Worm (Caenorhabditis elegans): ENCODE measurements around the gene ash-2.

Gene ash-2

ce11 chrII:11980110-11980509, 472 bp downstream of the ash-2 start:
- TF ChIP-seq egl-27 (tag; optimal IDR thresholded peaks at IDR 0.05): peak; percentile 72
- peak; percentile 24 for TF ChIP-seq nhr-237 (tag; optimal IDR thresholded peaks at IDR 0.05)
- TF ChIP-seq nhr-10 (tag; optimal IDR thresholded peaks at IDR 0.05): peak; percentile 17
- TF ChIP-seq sem-4 (tag; optimal IDR thresholded peaks at IDR 0.05): peak; percentile 92
- TF ChIP-seq nhr-25 (tag; optimal IDR thresholded peaks at IDR 0.05): peak; percentile 92
- no peak for TF ChIP-seq ztf-1 (GFP tag; conservative IDR thresholded peaks at IDR 0.05)
- TF ChIP-seq skn-1 (tag; optimal IDR thresholded peaks at IDR 0.05): no peak
- no peak for TF ChIP-seq ztf-11 (tag; optimal IDR thresholded peaks at IDR 0.05)
- TF ChIP-seq crh-2 (tag; optimal IDR thresholded peaks at IDR 0.05): peak; percentile 93
- no peak for TF ChIP-seq nhr-12 (tag; optimal IDR thresholded peaks at IDR 0.05)
- TF ChIP-seq aly-2 (tag; optimal IDR thresholded peaks at IDR 0.05): no peak
- no peak for TF ChIP-seq mbf-1 (tag; optimal IDR thresholded peaks at IDR 0.05)
- TF ChIP-seq lsy-2 (tag; optimal IDR thresholded peaks at IDR 0.05): peak; percentile 85 to 96
- no peak for TF ChIP-seq lin-39 (tag; optimal IDR thresholded peaks at IDR 0.05)
- peak; percentile 80 for TF ChIP-seq nhr-77 (tag; optimal IDR thresholded peaks at IDR 0.05)
- TF ChIP-seq nhr-11 (tag; optimal IDR thresholded peaks at IDR 0.05): no peak
- no peak for TF ChIP-seq nhr-23 (tag; optimal IDR thresholded peaks at IDR 0.05)
- no peak for TF ChIP-seq dmd-4 (tag; optimal IDR thresholded peaks at IDR 0.05)
- TF ChIP-seq R02D3.7 (tag; optimal IDR thresholded peaks at IDR 0.05): peak; percentile 10
- peak; percentile 85 for TF ChIP-seq gmeb-1 (tag; optimal IDR thresholded peaks at IDR 0.05)
- TF ChIP-seq ceh-16 (tag; optimal IDR thresholded peaks at IDR 0.05): no peak
- TF ChIP-seq snpc-4 (tag; optimal IDR thresholded peaks at IDR 0.05): peak; percentile 58
- TF ChIP-seq ztf-4 (tag; optimal IDR thresholded peaks at IDR 0.05): peak; percentile 80
- peak; percentile 93 for TF ChIP-seq nhr-6 (tag; optimal IDR thresholded peaks at IDR 0.05)
- TF ChIP-seq nhr-129 (tag; optimal IDR thresholded peaks at IDR 0.05): peak; percentile 41
- TF ChIP-seq Y55F3AM.14 (GFP tag; optimal IDR thresholded peaks at IDR 0.05): no peak
- no peak for TF ChIP-seq unc-62 (GFP tag; optimal IDR thresholded peaks at IDR 0.05)
- TF ChIP-seq ZK546.5 (tag; optimal IDR thresholded peaks at IDR 0.05): peak; percentile 99
- peak; percentile 97 for TF ChIP-seq sma-3 (GFP tag; optimal IDR thresholded peaks at IDR 0.05)
- TF ChIP-seq fos-1 (tag; optimal IDR thresholded peaks at IDR 0.05): peak; percentile 80
- peak; percentile 88 for TF ChIP-seq lin-11 (tag; optimal IDR thresholded peaks at IDR 0.05)
- TF ChIP-seq unc-55 (GFP tag; optimal IDR thresholded peaks at IDR 0.05): peak; percentile 89
- peak; percentile 46 for TF ChIP-seq ceh-82 (tag; optimal IDR thresholded peaks at IDR 0.05)
- peak; percentile 14 to 55 for TF ChIP-seq mdl-1 (tag; optimal IDR thresholded peaks at IDR 0.05)
- TF ChIP-seq lin-13 (GFP tag; optimal IDR thresholded peaks at IDR 0.05): peak; percentile 93
- peak; percentile 90 for TF ChIP-seq nhr-21 (tag; optimal IDR thresholded peaks at IDR 0.05)
- no peak for TF ChIP-seq sma-9 (GFP tag; optimal IDR thresholded peaks at IDR 0.05)
- TF ChIP-seq sma-9 (tag; optimal IDR thresholded peaks at IDR 0.05): no peak
- peak; percentile 71 for TF ChIP-seq blmp-1 (tag; optimal IDR thresholded peaks at IDR 0.05; ENCODE audit: insufficient read depth)
- peak; percentile 81 for TF ChIP-seq mab-5 (tag; optimal IDR thresholded peaks at IDR 0.05)
- TF ChIP-seq elt-3 (tag; optimal IDR thresholded peaks at IDR 0.05): no peak
- TF ChIP-seq unc-39 (tag; optimal IDR thresholded peaks at IDR 0.05): no peak
- TF ChIP-seq peb-1 (tag; optimal IDR thresholded peaks at IDR 0.05): no peak
- TF ChIP-seq elt-1 (tag; optimal IDR thresholded peaks at IDR 0.05): no peak
- TF ChIP-seq C34F6.9 (tag; optimal IDR thresholded peaks at IDR 0.05): peak; percentile 89
- TF ChIP-seq ama-1 (optimal IDR thresholded peaks at IDR 0.05): no peak
- peak; percentile 85 for TF ChIP-seq F13H6.1 (tag; optimal IDR thresholded peaks at IDR 0.05)

ce11 chrII:11988724-11989123, 9.1 kb downstream of the ash-2 start, which contains the start of gene Y17G7B.3:
Y17G7B.3 (plus strand) TSS chrII:11989024.
- TF ChIP-seq ama-1 (optimal IDR thresholded peaks at IDR 0.05): no peak
- no peak for TF ChIP-seq lin-39 (tag; optimal IDR thresholded peaks at IDR 0.05)

Data from whole organism, L2 larva.